Fruit fly (Drosophila melanogaster): ENCODE results near the gene Osi17.

Gene Osi17

dm6 chr3R:6352893-6353623 is 41.5 kb downstream of the Osi17 start:
- peak; percentile 15 for TF ChIP-seq noc (tag; optimal IDR thresholded peaks at IDR 0.05)

- peak; percentile 91 for TF ChIP-seq noc (tag; optimal IDR thresholded peaks at IDR 0.05)
Observed at dm6 chr3R:6353624-6354352, 42.2 kb downstream of the Osi17 start.

dm6 chr3R:6354408-6354807 is 42.8 kb downstream of the Osi17 start:
- no peak for TF ChIP-seq noc (tag; optimal IDR thresholded peaks at IDR 0.05)

- no peak for TF ChIP-seq noc (tag; optimal IDR thresholded peaks at IDR 0.05)
Observed at dm6 chr3R:6368100-6368499, 56.5 kb downstream of the Osi17 start, which contains the start of gene CG42724. TSS of gene CG42724 (minus strand) at chr3R:6368288.

- no peak for TF ChIP-seq noc (tag; optimal IDR thresholded peaks at IDR 0.05)
Observed at dm6 chr3R:6368550-6369238, 57.1 kb downstream of the Osi17 start, which contains the start of gene CG10286. TSS of gene CG10286 (plus strand) at chr3R:6368965.

- peak; percentile 21 for TF ChIP-seq noc (tag; optimal IDR thresholded peaks at IDR 0.05)
Observed at dm6 chr3R:6373512-6374306, 62.1 kb downstream of the Osi17 start.

- TF ChIP-seq noc (tag; optimal IDR thresholded peaks at IDR 0.05), result no peak
Observed at dm6 chr3R:6374307-6374574, 62.7 kb downstream of the Osi17 start, which contains the start of gene CG42564. TSS of gene CG42564 (plus strand) at chr3R:6374475.

- TF ChIP-seq noc (tag; optimal IDR thresholded peaks at IDR 0.05), result no peak
Observed at dm6 chr3R:6375944-6376343, 64.4 kb downstream of the Osi17 start, which contains the start of gene CRAT. TSS of gene CRAT (minus strand) at chr3R:6376044.

All from whole organism, larva.